Worm (Caenorhabditis elegans) whole organism, L4 larva: Measurements from ENCODE around the gene rpl-16.

Experiments
- F26F4.8 ChIP-seq: fragments of 200-800 bp; sonication (Bioruptor generic); conservative IDR thresholded peaks from 2 replicates; pipeline ENCODE4 v1.3.6; 2022; ENCODE audit warnings: missing genetic modification characterization, missing compliant biosample characterization
- Y5F2A.4 ChIP-seq: fragments of 200-800 bp; sonication (Bioruptor generic); optimal IDR thresholded peaks from 2 replicates; lab custom pipeline; 2018; ENCODE audit warnings: mild to moderate bottlenecking, missing genetic modification characterization, missing compliant biosample characterization
- aly-2 ChIP-seq: sonication (generic microtip); optimal IDR thresholded peaks from 2 replicates; lab custom pipeline; 2018; ENCODE audit warnings: missing biosample characterization, missing genetic modification characterization
- ces-1 ChIP-seq: fragments of 150-350 bp; sonication (generic microtip); optimal IDR thresholded peaks from 4 replicates; lab custom pipeline; 2014; ENCODE audit warnings: missing biosample characterization, missing genetic modification reagents, missing genetic modification characterization
- daf-12 ChIP-seq: fragments of 150-350 bp; optimal IDR thresholded peaks from 2 replicates; lab custom pipeline; 2014; ENCODE audit warnings: missing biosample characterization, missing genetic modification reagents, missing genetic modification characterization
- dve-1 ChIP-seq: sonication (generic microtip); optimal IDR thresholded peaks from 2 replicates; lab custom pipeline; 2017; ENCODE audit warnings: antibody characterized with exemption, mild to moderate bottlenecking, missing genetic modification characterization, missing compliant biosample characterization; ENCODE audit not compliant: insufficient read depth
- fos-1 ChIP-seq: fragments of 150-350 bp; optimal IDR thresholded peaks from 2 replicates; lab custom pipeline; 2014; ENCODE audit warnings: missing biosample characterization, missing genetic modification characterization
- hlh-30 ChIP-seq: sonication (generic microtip); optimal IDR thresholded peaks from 2 replicates; lab custom pipeline; 2017; ENCODE audit warnings: antibody characterized with exemption, mild to moderate bottlenecking, missing genetic modification characterization, missing compliant biosample characterization; ENCODE audit not compliant: insufficient read depth
- madf-5 ChIP-seq, 2 experiments: fragments of 200-800 bp; sonication (Bioruptor generic); IDR thresholded peaks; 2 replicates each; pipeline ENCODE4 v1.3.6; 2022; ENCODE audit warnings: missing compliant biosample characterization in 2 of 2, missing genetic modification characterization in 2 of 2
- mep-1 ChIP-seq: fragments of 150-350 bp; sonication (generic microtip); optimal IDR thresholded peaks from 3 replicates; lab custom pipeline; 2014; ENCODE audit warnings: missing biosample characterization, missing genetic modification characterization
- nhr-237 ChIP-seq: sonication (generic microtip); optimal IDR thresholded peaks from 2 replicates; lab custom pipeline; 2017; ENCODE audit warnings: missing biosample characterization, missing genetic modification characterization
- nhr-76 ChIP-seq: fragments of 150-350 bp; optimal IDR thresholded peaks from 2 replicates; lab custom pipeline; 2014; ENCODE audit warnings: missing biosample characterization, missing genetic modification characterization
- nhr-77 ChIP-seq: fragments of 150-350 bp; optimal IDR thresholded peaks from 2 replicates; lab custom pipeline; 2014; ENCODE audit warnings: missing biosample characterization, missing genetic modification characterization
- php-3 ChIP-seq: fragments of 200-800 bp; sonication (Bioruptor generic); IDR thresholded peaks from 2 replicates; pipeline ENCODE4 v1.3.6; 2022; ENCODE audit warnings: missing genetic modification reagents, missing genetic modification characterization, missing compliant biosample characterization

ce11 chrIII:3488224-3488623 is 15.2 kb downstream of the rpl-16 start, which contains the start of gene C34C12.7:
- no peak for TF ChIP-seq aly-2 (tag; lab: Kevin White, UChicago)
- TF ChIP-seq ces-1 (GFP tag; lab: Kevin White, UChicago): no peak
- TF ChIP-seq nhr-77: no peak
- no peak for TF ChIP-seq nhr-76 (tag; lab: Kevin White, UChicago)
- no peak for TF ChIP-seq hlh-30 (tag; lab: Kevin White, UChicago)
- no peak for TF ChIP-seq mep-1
- TF ChIP-seq nhr-237 (tag; lab: Kevin White, UChicago): no peak
- TF ChIP-seq Y5F2A.4 (GFP tag; lab: Kevin White, UChicago): no peak
- no peak for TF ChIP-seq php-3 (GFP tag; lab: Robert Waterston, UW)
- TF ChIP-seq fos-1 (tag; lab: Kevin White, UChicago): no peak
- no peak for TF ChIP-seq daf-12 (tag; lab: Kevin White, UChicago)
- TF ChIP-seq F26F4.8 (GFP tag; lab: Robert Waterston, UW): no peak
- TF ChIP-seq madf-5 (GFP tag; IDR thresholded peaks at IDR 0.05; lab: Robert Waterston, UW): no peak
- no peak for TF ChIP-seq dve-1 (tag; lab: Kevin White, UChicago)
